Worm (Caenorhabditis elegans): ENCODE results near the gene C32D5.12.

C32D5.12 gene

DNA sequence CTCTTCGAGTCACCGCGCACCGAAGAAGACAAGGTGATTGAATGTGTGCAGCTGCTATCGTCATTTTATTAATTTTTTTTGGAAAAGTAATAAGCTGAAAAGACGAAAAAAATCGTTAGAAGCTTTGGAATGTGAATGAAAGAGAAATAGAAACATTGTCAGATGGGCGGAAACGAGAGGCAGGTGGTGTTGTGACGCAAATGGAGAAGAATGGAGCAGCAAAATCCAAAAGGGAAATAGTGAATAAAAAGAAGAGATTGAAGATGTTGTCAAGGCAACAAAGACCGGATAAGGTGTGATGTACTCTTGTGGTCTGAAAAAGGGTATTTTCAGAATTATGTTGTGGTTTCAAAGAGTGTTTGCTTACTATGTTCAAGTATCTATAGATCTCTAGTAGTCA lies 16.4 kb downstream of the C32D5.12 start:
- TF ChIP-seq tbx-11 (GFP tag; IDR thresholded peaks at IDR 0.05) = no peak
- TF ChIP-seq tbx-37 (GFP tag; conservative IDR thresholded peaks at IDR 0.05) = no peak
- no peak for TF ChIP-seq ceh-13 (GFP tag; optimal IDR thresholded peaks at IDR 0.05)
- no peak for TF ChIP-seq pes-1 (GFP tag; IDR thresholded peaks at IDR 0.05)
- no peak for TF ChIP-seq ama-1 (optimal IDR thresholded peaks at IDR 0.05)
- no peak for TF ChIP-seq hmg-4 (GFP tag; optimal IDR thresholded peaks at IDR 0.05)
- TF ChIP-seq F13C5.2 (tag; optimal IDR thresholded peaks at IDR 0.05) = no peak
- no peak for TF ChIP-seq aly-1 (tag; optimal IDR thresholded peaks at IDR 0.05)
- no peak for TF ChIP-seq hnd-1 (tag; optimal IDR thresholded peaks at IDR 0.05)
- no peak for TF ChIP-seq ets-7 (tag; optimal IDR thresholded peaks at IDR 0.05)
- TF ChIP-seq B0310.2 (tag; optimal IDR thresholded peaks at IDR 0.05) = no peak
- TF ChIP-seq scrt-1 (GFP tag; IDR thresholded peaks at IDR 0.05) = no peak

- TF ChIP-seq ama-1 (optimal IDR thresholded peaks at IDR 0.05) = no peak
- TF ChIP-seq ceh-36 (tag; optimal IDR thresholded peaks at IDR 0.05) = no peak
- TF ChIP-seq tra-4 (tag; optimal IDR thresholded peaks at IDR 0.05) = no peak
- TF ChIP-seq F13C5.2 (tag; optimal IDR thresholded peaks at IDR 0.05) = no peak
- no peak for TF ChIP-seq tbx-37 (GFP tag; conservative IDR thresholded peaks at IDR 0.05)
- TF ChIP-seq tbx-11 (GFP tag; IDR thresholded peaks at IDR 0.05) = no peak
- no peak for TF ChIP-seq B0310.2 (tag; optimal IDR thresholded peaks at IDR 0.05)
- no peak for TF ChIP-seq aly-1 (tag; optimal IDR thresholded peaks at IDR 0.05)
- no peak for TF ChIP-seq ceh-13 (GFP tag; optimal IDR thresholded peaks at IDR 0.05)
- TF ChIP-seq scrt-1 (GFP tag; IDR thresholded peaks at IDR 0.05) = no peak
- TF ChIP-seq sea-1 (GFP tag; conservative IDR thresholded peaks at IDR 0.05) = no peak
These were observed 17.7 kb downstream of the C32D5.12 start for ce11 chrII:6341076-6341475.

DNA sequence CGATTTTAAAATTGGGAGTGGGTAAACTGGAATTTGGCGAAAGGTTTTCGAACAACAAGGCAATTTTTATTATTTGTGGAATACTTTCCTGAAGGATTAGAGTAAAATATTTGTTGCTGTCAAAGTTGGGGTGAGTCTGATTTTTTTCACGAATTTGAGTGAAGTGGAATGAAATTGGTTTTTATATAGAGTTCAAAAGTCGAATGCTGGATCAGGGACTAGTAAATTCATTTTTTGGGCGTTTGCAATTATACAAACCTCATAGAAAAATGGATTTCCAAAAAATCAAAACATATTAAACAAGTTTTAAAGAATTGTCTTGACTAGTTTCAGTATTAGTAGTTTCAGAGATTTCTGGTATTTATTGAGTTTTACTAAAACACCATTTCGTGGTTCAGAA lies 18.9 kb downstream of the C32D5.12 start, which contains the start of gene C32D5.7:
TSS of gene C32D5.7 (minus strand) at position 101 of the 400 bp plus-strand sequence.
- TF ChIP-seq ceh-36 (tag; optimal IDR thresholded peaks at IDR 0.05) (no peak), hmbx-1 (tag; optimal IDR thresholded peaks at IDR 0.05) (no peak), ceh-13 (GFP tag; optimal IDR thresholded peaks at IDR 0.05) (no peak), sea-1 (GFP tag; conservative IDR thresholded peaks at IDR 0.05) (no peak), flt-1 (GFP tag; IDR thresholded peaks at IDR 0.05) (no peak), tbx-11 (GFP tag; IDR thresholded peaks at IDR 0.05) (no peak), ama-1 (optimal IDR thresholded peaks at IDR 0.05) (no peak), tra-4 (tag; optimal IDR thresholded peaks at IDR 0.05) (no peak), F13C5.2 (tag; optimal IDR thresholded peaks at IDR 0.05) (no peak), ets-7 (tag; optimal IDR thresholded peaks at IDR 0.05) (no peak)

ce11 chrII:6339511-6339910 lies 19.3 kb downstream of the C32D5.12 start:
- TF ChIP-seq B0310.2 (tag; optimal IDR thresholded peaks at IDR 0.05) (no peak), F13C5.2 (tag; optimal IDR thresholded peaks at IDR 0.05) (no peak), aly-1 (tag; optimal IDR thresholded peaks at IDR 0.05) (no peak), hmbx-1 (tag; optimal IDR thresholded peaks at IDR 0.05) (no peak), ceh-13 (GFP tag; optimal IDR thresholded peaks at IDR 0.05) (no peak), tbx-11 (GFP tag; IDR thresholded peaks at IDR 0.05) (no peak), scrt-1 (GFP tag; IDR thresholded peaks at IDR 0.05) (no peak), ets-7 (tag; optimal IDR thresholded peaks at IDR 0.05) (no peak), hmg-4 (GFP tag; optimal IDR thresholded peaks at IDR 0.05) (no peak)

ce11 chrII:6335358-6335757 lies 23.4 kb downstream of the C32D5.12 start, which contains the start of gene C32D5.14:
TSS of gene C32D5.14 (plus strand) at chrII:6335488.
- no peak for TF ChIP-seq hmg-4 (GFP tag; optimal IDR thresholded peaks at IDR 0.05)
- no peak for TF ChIP-seq B0310.2 (tag; optimal IDR thresholded peaks at IDR 0.05)
- TF ChIP-seq ama-1 (optimal IDR thresholded peaks at IDR 0.05) = no peak
- TF ChIP-seq hnd-1 (tag; optimal IDR thresholded peaks at IDR 0.05) = no peak
- TF ChIP-seq tra-4 (tag; optimal IDR thresholded peaks at IDR 0.05) = no peak
- TF ChIP-seq aly-1 (tag; optimal IDR thresholded peaks at IDR 0.05) = no peak
- TF ChIP-seq scrt-1 (GFP tag; IDR thresholded peaks at IDR 0.05) = no peak
- TF ChIP-seq ceh-13 (GFP tag; optimal IDR thresholded peaks at IDR 0.05) = no peak
- TF ChIP-seq tbx-11 (GFP tag; IDR thresholded peaks at IDR 0.05) = no peak
- TF ChIP-seq hmbx-1 (tag; optimal IDR thresholded peaks at IDR 0.05) = no peak
- no peak for TF ChIP-seq ceh-36 (tag; optimal IDR thresholded peaks at IDR 0.05)

DNA sequence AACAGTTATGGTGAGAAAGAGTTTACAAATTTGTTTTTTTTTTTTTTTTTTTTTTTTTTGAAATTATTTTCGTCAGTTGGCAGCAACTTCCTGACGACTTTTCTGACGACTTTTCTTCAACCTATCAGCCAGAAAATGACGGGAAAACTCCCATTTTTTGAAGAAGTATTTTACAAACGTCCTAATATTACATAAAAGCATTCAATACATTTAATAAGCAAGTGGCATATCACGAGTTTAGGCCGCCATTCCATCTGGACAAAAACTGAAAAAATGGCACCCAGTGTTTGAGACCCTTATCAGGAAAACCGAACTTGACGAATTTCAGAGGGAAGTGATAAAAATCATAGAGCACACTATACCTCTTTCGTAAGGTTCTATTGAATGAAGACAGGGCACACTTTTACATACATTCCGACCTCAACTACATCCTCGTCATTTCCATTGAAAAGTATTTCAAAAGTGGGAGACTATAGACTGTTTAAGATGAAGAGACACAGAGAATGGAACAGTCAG lies 24.0 kb downstream of the C32D5.12 start:
- TF ChIP-seq ceh-13 (GFP tag; optimal IDR thresholded peaks at IDR 0.05) (no peak), ama-1 (optimal IDR thresholded peaks at IDR 0.05) (no peak), tbx-37 (GFP tag; conservative IDR thresholded peaks at IDR 0.05) (no peak), hnd-1 (tag; optimal IDR thresholded peaks at IDR 0.05) (no peak), ets-7 (tag; optimal IDR thresholded peaks at IDR 0.05) (no peak), scrt-1 (GFP tag; IDR thresholded peaks at IDR 0.05) (no peak), F13C5.2 (tag; optimal IDR thresholded peaks at IDR 0.05) (no peak), ceh-36 (tag; optimal IDR thresholded peaks at IDR 0.05) (no peak), flt-1 (GFP tag; IDR thresholded peaks at IDR 0.05) (no peak), tra-4 (tag; optimal IDR thresholded peaks at IDR 0.05) (no peak), hmg-4 (GFP tag; optimal IDR thresholded peaks at IDR 0.05) (no peak), aly-1 (tag; optimal IDR thresholded peaks at IDR 0.05) (no peak), pes-1 (GFP tag; IDR thresholded peaks at IDR 0.05) (no peak), hmbx-1 (tag; optimal IDR thresholded peaks at IDR 0.05) (no peak), sea-1 (GFP tag; conservative IDR thresholded peaks at IDR 0.05) (no peak), tbx-11 (GFP tag; IDR thresholded peaks at IDR 0.05) (no peak), B0310.2 (tag; optimal IDR thresholded peaks at IDR 0.05) (no peak)

DNA sequence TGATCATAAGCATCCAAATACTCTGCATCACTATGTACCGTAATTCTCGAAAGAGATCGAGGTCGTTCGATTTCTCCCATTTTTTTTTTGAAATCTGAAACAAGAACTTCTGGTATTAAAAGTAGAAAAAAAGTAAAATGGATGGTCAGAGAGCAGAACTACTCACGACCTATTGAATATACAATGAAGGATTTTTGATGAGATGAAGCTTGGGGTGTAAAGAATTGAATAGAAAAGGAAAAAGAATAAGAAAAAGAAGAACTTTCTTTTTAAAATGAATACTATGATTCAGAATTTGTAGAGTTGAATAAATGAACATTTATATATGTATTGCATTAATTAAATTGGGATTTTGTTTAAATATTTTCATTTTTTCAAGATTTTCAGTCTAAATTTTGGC lies 24.9 kb downstream of the C32D5.12 start, which contains the start of gene ttc-39B:
TSS of gene ttc-39B (minus strand) at position 101 of the 400 bp plus-strand sequence.
- TF ChIP-seq hmbx-1 (tag; optimal IDR thresholded peaks at IDR 0.05) = no peak
- no peak for TF ChIP-seq ama-1 (optimal IDR thresholded peaks at IDR 0.05)
- no peak for TF ChIP-seq aly-1 (tag; optimal IDR thresholded peaks at IDR 0.05)
- no peak for TF ChIP-seq ceh-13 (GFP tag; optimal IDR thresholded peaks at IDR 0.05)
- TF ChIP-seq hnd-1 (tag; optimal IDR thresholded peaks at IDR 0.05) = no peak
- no peak for TF ChIP-seq tra-4 (tag; optimal IDR thresholded peaks at IDR 0.05)
- TF ChIP-seq scrt-1 (GFP tag; IDR thresholded peaks at IDR 0.05) = no peak
- TF ChIP-seq flt-1 (GFP tag; IDR thresholded peaks at IDR 0.05) = no peak
